Fruit fly (Drosophila melanogaster) whole organism, embryonic: ENCODE measurements around the gene vih.

Experiments used
- Ada2b ChIP-seq: fragments of 200-800 bp; sonication (Bioruptor generic); IDR thresholded peaks from 2 replicates; pipeline ENCODE4 v1.3.6; 2022; ENCODE audit warnings: missing biosample characterization, missing genetic modification characterization
- BEAF-32 ChIP-seq: fragments of 200-800 bp; sonication (Bioruptor generic); optimal IDR thresholded peaks from 3 replicates; lab custom pipeline; 2017; ENCODE audit warnings: missing biosample characterization, missing genetic modification characterization, mild to moderate bottlenecking, moderate library complexity, missing genetic modification reagents
- Bdp1 ChIP-seq: fragments of 200-800 bp; sonication (Bioruptor generic); optimal IDR thresholded peaks from 3 replicates; lab custom pipeline; 2016; ENCODE audit warnings: missing biosample characterization, missing genetic modification characterization
- CG10209 ChIP-seq: fragments of 200-800 bp; sonication (Bioruptor generic); optimal IDR thresholded peaks from 3 replicates; lab custom pipeline; 2017; ENCODE audit warnings: missing biosample characterization, mild to moderate bottlenecking, missing genetic modification characterization, missing genetic modification reagents
- CG10321 ChIP-seq: fragments of 200-800 bp; sonication (Bioruptor generic); IDR thresholded peaks from 2 replicates; pipeline ENCODE4 v1.3.6; 2022; ENCODE audit warnings: missing biosample characterization, missing genetic modification characterization
- CG11398 ChIP-seq: fragments of 200-800 bp; sonication (Bioruptor generic); optimal IDR thresholded peaks from 2 replicates; lab custom pipeline; 2016; ENCODE audit warnings: missing biosample characterization, missing genetic modification characterization
- CG12236 ChIP-seq: fragments of 200-800 bp; sonication (Bioruptor generic); optimal IDR thresholded peaks from 2 replicates; lab custom pipeline; 2016; ENCODE audit warnings: missing biosample characterization, missing genetic modification characterization
- CG12659 ChIP-seq: fragments of 200-800 bp; sonication (Bioruptor generic); optimal IDR thresholded peaks from 3 replicates; lab custom pipeline; 2017; ENCODE audit warnings: mild to moderate bottlenecking, missing biosample characterization, missing genetic modification reagents, missing genetic modification characterization
- CG12942 ChIP-seq: fragments of 200-800 bp; sonication (Bioruptor generic); optimal IDR thresholded peaks from 3 replicates; lab custom pipeline; 2016; ENCODE audit warnings: missing biosample characterization, missing genetic modification characterization
- CG16813 ChIP-seq: fragments of 200-800 bp; sonication (Bioruptor generic); IDR thresholded peaks from 3 replicates; pipeline ENCODE4 v1.3.6; 2022; ENCODE audit warnings: missing biosample characterization, missing genetic modification characterization; ENCODE audit not compliant: partially characterized antibody
- CG17186 ChIP-seq: fragments of 200-800 bp; sonication (Bioruptor generic); optimal IDR thresholded peaks from 3 replicates; lab custom pipeline; 2017; ENCODE audit warnings: missing biosample characterization, missing genetic modification reagents, missing genetic modification characterization
- CG17328 ChIP-seq: fragments of 200-800 bp; sonication (Bioruptor generic); IDR thresholded peaks from 2 replicates; pipeline ENCODE4 v1.3.6; 2022; ENCODE audit warnings: missing biosample characterization, missing genetic modification characterization
- CG17359 ChIP-seq: fragments of 200-800 bp; sonication (Bioruptor generic); optimal IDR thresholded peaks from 3 replicates; lab custom pipeline; 2018; ENCODE audit warnings: missing biosample characterization, mild to moderate bottlenecking, missing genetic modification characterization, moderate library complexity
- CG18599 ChIP-seq: fragments of 200-800 bp; sonication (Bioruptor generic); optimal IDR thresholded peaks from 3 replicates; lab custom pipeline; 2017; ENCODE audit warnings: missing biosample characterization, missing genetic modification characterization, mild to moderate bottlenecking, moderate library complexity, missing genetic modification reagents
- CG18619 ChIP-seq: fragments of 200-800 bp; sonication (Bioruptor generic); optimal IDR thresholded peaks from 3 replicates; lab custom pipeline; 2017; ENCODE audit warnings: missing biosample characterization, mild to moderate bottlenecking, missing genetic modification characterization
- CG2875 ChIP-seq: fragments of 200-800 bp; sonication (Bioruptor generic); optimal IDR thresholded peaks from 2 replicates; lab custom pipeline; 2017; ENCODE audit warnings: missing biosample characterization, mild to moderate bottlenecking, missing genetic modification characterization, missing genetic modification reagents
- CG2889 ChIP-seq: fragments of 200-800 bp; sonication (Bioruptor generic); IDR thresholded peaks from 3 replicates; pipeline ENCODE4 v1.3.6; 2022; ENCODE audit warnings: missing biosample characterization, missing genetic modification characterization
- CG30431 ChIP-seq: fragments of 200-800 bp; sonication (Bioruptor generic); optimal IDR thresholded peaks from 2 replicates; lab custom pipeline; 2017; ENCODE audit warnings: missing biosample characterization, missing genetic modification characterization
- CG3838 ChIP-seq: fragments of 200-800 bp; sonication (Bioruptor generic); optimal IDR thresholded peaks from 3 replicates; lab custom pipeline; 2016; ENCODE audit warnings: missing biosample characterization, missing genetic modification characterization
- CG4404 ChIP-seq: fragments of 200-800 bp; sonication (Bioruptor generic); IDR thresholded peaks from 2 replicates; pipeline ENCODE4 v1.3.6; 2022; ENCODE audit warnings: missing biosample characterization, missing genetic modification characterization
- CG4424 ChIP-seq: fragments of 200-800 bp; sonication (Bioruptor generic); optimal IDR thresholded peaks from 3 replicates; lab custom pipeline; 2016; ENCODE audit warnings: missing biosample characterization, missing genetic modification characterization
- CG4854 ChIP-seq: fragments of 200-800 bp; sonication (Bioruptor generic); optimal IDR thresholded peaks from 2 replicates; lab custom pipeline; 2016; ENCODE audit warnings: missing biosample characterization, missing genetic modification characterization, inconsistent platforms
- CG5245 ChIP-seq: fragments of 200-800 bp; sonication (Bioruptor generic); optimal IDR thresholded peaks from 3 replicates; lab custom pipeline; 2016; ENCODE audit warnings: missing biosample characterization, missing genetic modification characterization
- CG6813 ChIP-seq: fragments of 200-800 bp; sonication (Bioruptor generic); optimal IDR thresholded peaks from 2 replicates; lab custom pipeline; 2017; ENCODE audit warnings: missing biosample characterization, missing genetic modification characterization, mild to moderate bottlenecking, moderate library complexity, missing genetic modification reagents
- CG7556 ChIP-seq: fragments of 200-800 bp; sonication (Bioruptor generic); optimal IDR thresholded peaks from 2 replicates; lab custom pipeline; 2017; ENCODE audit warnings: missing biosample characterization, mild to moderate bottlenecking, missing genetic modification characterization
- CG8944 ChIP-seq: fragments of 200-800 bp; sonication (Bioruptor generic); optimal IDR thresholded peaks from 3 replicates; lab custom pipeline; 2016; ENCODE audit warnings: missing biosample characterization, missing genetic modification characterization
- CTCF ChIP-seq: fragments of 200-800 bp; sonication (Bioruptor generic); optimal IDR thresholded peaks from 2 replicates; lab custom pipeline; 2017; ENCODE audit warnings: missing biosample characterization, mild to moderate bottlenecking, missing genetic modification characterization, moderate library complexity
- CrebB ChIP-seq: fragments of 200-800 bp; sonication (Bioruptor generic); optimal IDR thresholded peaks from 3 replicates; lab custom pipeline; 2018; ENCODE audit warnings: missing biosample characterization, mild to moderate bottlenecking, missing genetic modification characterization
- GATAe ChIP-seq: fragments of 200-800 bp; sonication (Bioruptor generic); conservative IDR thresholded peaks from 2 replicates; pipeline ENCODE4 v1.3.6; 2022; ENCODE audit warnings: missing biosample characterization, missing genetic modification characterization
- HLH54F ChIP-seq: fragments of 200-800 bp; sonication (Bioruptor generic); optimal IDR thresholded peaks from 3 replicates; lab custom pipeline; 2016; ENCODE audit warnings: missing biosample characterization, missing genetic modification characterization
- Hmx ChIP-seq: fragments of 200-800 bp; sonication (Bioruptor generic); optimal IDR thresholded peaks from 2 replicates; lab custom pipeline; 2016; ENCODE audit warnings: missing biosample characterization, missing genetic modification characterization
- MTF-1 ChIP-seq: fragments of 200-800 bp; sonication (Bioruptor generic); optimal IDR thresholded peaks from 2 replicates; lab custom pipeline; 2018; ENCODE audit warnings: missing biosample characterization, mild to moderate bottlenecking, missing genetic modification characterization, borderline replicate concordance
- Opbp ChIP-seq: fragments of 200-800 bp; sonication (Bioruptor generic); IDR thresholded peaks from 3 replicates; pipeline ENCODE4 v1.3.6; 2022; ENCODE audit warnings: missing biosample characterization, missing genetic modification characterization; ENCODE audit not compliant: partially characterized antibody
- Six4 ChIP-seq: fragments of 200-800 bp; sonication (Bioruptor generic); optimal IDR thresholded peaks from 2 replicates; lab custom pipeline; 2016; ENCODE audit warnings: missing biosample characterization, missing genetic modification characterization
- Xrp1 ChIP-seq: fragments of 200-800 bp; sonication (Bioruptor generic); IDR thresholded peaks from 2 replicates; pipeline ENCODE4 v1.3.6; 2022; ENCODE audit warnings: missing biosample characterization, missing genetic modification characterization
- amos ChIP-seq: fragments of 200-800 bp; sonication (Bioruptor generic); IDR thresholded peaks from 2 replicates; pipeline ENCODE4 v1.3.6; 2022; ENCODE audit warnings: missing biosample characterization, missing genetic modification characterization; ENCODE audit not compliant: partially characterized antibody
- bowl ChIP-seq: fragments of 200-800 bp; sonication (Bioruptor generic); IDR thresholded peaks from 2 replicates; pipeline ENCODE4 v1.3.6; 2022; ENCODE audit warnings: missing biosample characterization, missing genetic modification characterization
- cg ChIP-seq: fragments of 200-800 bp; sonication (Bioruptor generic); optimal IDR thresholded peaks from 3 replicates; lab custom pipeline; 2019; ENCODE audit warnings: missing biosample characterization, mild to moderate bottlenecking, missing genetic modification characterization, moderate library complexity
- dm ChIP-seq: fragments of 200-800 bp; sonication (Bioruptor generic); optimal IDR thresholded peaks from 3 replicates; lab custom pipeline; 2016; ENCODE audit warnings: missing biosample characterization, missing genetic modification characterization
- dmrt11E ChIP-seq: fragments of 200-800 bp; sonication (Bioruptor generic); optimal IDR thresholded peaks from 3 replicates; lab custom pipeline; 2018; ENCODE audit warnings: missing biosample characterization, mild to moderate bottlenecking, missing genetic modification characterization, moderate library complexity
- dmrt99B ChIP-seq: fragments of 200-800 bp; sonication (Bioruptor generic); optimal IDR thresholded peaks from 2 replicates; lab custom pipeline; 2018; ENCODE audit warnings: missing biosample characterization, mild to moderate bottlenecking, missing genetic modification characterization, moderate library complexity
- ems ChIP-seq: fragments of 200-800 bp; sonication (Bioruptor generic); optimal IDR thresholded peaks from 3 replicates; lab custom pipeline; 2016; ENCODE audit warnings: missing biosample characterization, missing genetic modification characterization
- exex ChIP-seq: fragments of 200-800 bp; sonication (Bioruptor generic); optimal IDR thresholded peaks from 4 replicates; lab custom pipeline; 2018; ENCODE audit warnings: missing biosample characterization, mild to moderate bottlenecking, missing genetic modification characterization, moderate library complexity
- grn ChIP-seq: fragments of 200-800 bp; sonication (Bioruptor generic); optimal IDR thresholded peaks from 3 replicates; lab custom pipeline; 2017; ENCODE audit warnings: missing biosample characterization, missing genetic modification characterization
- jigr1 ChIP-seq: fragments of 200-800 bp; sonication (Bioruptor generic); IDR thresholded peaks from 3 replicates; pipeline ENCODE4 v1.3.6; 2022; ENCODE audit warnings: missing biosample characterization, missing genetic modification characterization
- jumu ChIP-seq: fragments of 200-800 bp; sonication (Bioruptor generic); optimal IDR thresholded peaks from 3 replicates; lab custom pipeline; 2016; ENCODE audit warnings: missing biosample characterization, missing genetic modification characterization
- nom ChIP-seq: fragments of 200-800 bp; sonication (Bioruptor generic); optimal IDR thresholded peaks from 2 replicates; lab custom pipeline; 2017; ENCODE audit warnings: missing biosample characterization, missing genetic modification characterization, mild to moderate bottlenecking, moderate library complexity, missing genetic modification reagents
- pfk ChIP-seq: fragments of 200-800 bp; sonication (Bioruptor generic); optimal IDR thresholded peaks from 2 replicates; lab custom pipeline; 2018; ENCODE audit warnings: missing biosample characterization, mild to moderate bottlenecking, missing genetic modification characterization, moderate library complexity
- rib ChIP-seq: fragments of 200-800 bp; sonication (Bioruptor generic); IDR thresholded peaks from 2 replicates; pipeline ENCODE4 v1.3.6; 2022; ENCODE audit warnings: missing biosample characterization, missing genetic modification characterization
- tll ChIP-seq, 2 experiments: fragments of 200-800 bp in 1 of 2; fragments of >200 bp in 1 of 2; sonication (Bioruptor generic) in 1 of 2; optimal IDR thresholded peaks; 2 replicates each; lab custom pipeline; 2017 to 2019; ENCODE audit warnings: missing biosample characterization in 2 of 2, missing genetic modification characterization in 2 of 2, mild to moderate bottlenecking in 1 of 2, moderate library complexity in 1 of 2
- trem ChIP-seq: fragments of 200-800 bp; optimal IDR thresholded peaks from 3 replicates; lab custom pipeline; 2019; ENCODE audit warnings: missing biosample characterization, mild to moderate bottlenecking, missing genetic modification characterization, moderate library complexity
- vvl ChIP-seq: fragments of 200-800 bp; sonication (Bioruptor generic); IDR thresholded peaks from 2 replicates; pipeline ENCODE4 v1.3.6; 2022; ENCODE audit warnings: missing biosample characterization, missing genetic modification characterization

Gene vih

dm6 chr3L:12530044-12530443, 26.0 kb downstream of the vih start, which contains the start of gene nst (continued):
- TF ChIP-seq CrebB (tag; lab: Kevin White, UChicago) = no peak
- peak; percentile 49; the same call in 1 of the 3 replicates for TF ChIP-seq Opbp (GFP tag; lab: Robert Waterston, UW)
- TF ChIP-seq CG8944 (GFP tag; lab: Kevin White, UChicago) = no peak
- no peak for TF ChIP-seq dmrt11E (tag; lab: Kevin White, UChicago)
- TF ChIP-seq CG2889 (GFP tag; lab: Robert Waterston, UW) = no peak
- peak; percentile 38; the same call in 1 of the 2 replicates for TF ChIP-seq amos (GFP tag; lab: Robert Waterston, UW)
- no peak for TF ChIP-seq bowl
- no peak for TF ChIP-seq Six4 (GFP tag; lab: Kevin White, UChicago)
- no peak for TF ChIP-seq jumu (GFP tag; lab: Kevin White, UChicago)
- no peak for TF ChIP-seq Ada2b
- TF ChIP-seq CG30431 = no peak
- no peak for TF ChIP-seq MTF-1 (GFP tag; lab: Kevin White, UChicago)
- no peak for TF ChIP-seq exex (tag; lab: Kevin White, UChicago)
- no peak for TF ChIP-seq cg (GFP tag; lab: Kevin White, UChicago)
- no peak for TF ChIP-seq CG11398 (GFP tag; lab: Kevin White, UChicago)
- TF ChIP-seq Bdp1 (GFP tag; lab: Kevin White, UChicago) = no peak
- no peak for TF ChIP-seq CG5245 (GFP tag; lab: Kevin White, UChicago)
- no peak for TF ChIP-seq rib
- no peak for TF ChIP-seq pfk
- TF ChIP-seq CG12659 (GFP tag; lab: Kevin White, UChicago) = peak; percentile 31
- TF ChIP-seq vvl (GFP tag; lab: Robert Waterston, UW) = no peak
- TF ChIP-seq CG6813 (GFP tag; lab: Kevin White, UChicago) = no peak
- TF ChIP-seq Xrp1 (GFP tag; lab: Robert Waterston, UW) = no peak
- no peak for TF ChIP-seq CG18599 (GFP tag; lab: Kevin White, UChicago)
- TF ChIP-seq CG2875 (GFP tag; lab: Kevin White, UChicago) = no peak
- TF ChIP-seq CG17186 (GFP tag; lab: Kevin White, UChicago) = peak; percentile 34
- no peak for TF ChIP-seq CG17359
- no peak for TF ChIP-seq CG4404
- TF ChIP-seq CG16813 (GFP tag; lab: Robert Waterston, UW) = no peak
- no peak for TF ChIP-seq tll (GFP tag; optimal IDR thresholded peaks at IDR 0.05; lab: Kevin White, UChicago)
- peak; percentile 29 for TF ChIP-seq CTCF (GFP tag; lab: Kevin White, UChicago)
- TF ChIP-seq CG12236 (GFP tag; lab: Kevin White, UChicago) = no peak
- no peak for TF ChIP-seq CG4854 (GFP tag; lab: Kevin White, UChicago)
- no peak for TF ChIP-seq CG3838 (GFP tag; lab: Kevin White, UChicago)
- no peak for TF ChIP-seq CG4424 (GFP tag; lab: Kevin White, UChicago)
- TF ChIP-seq BEAF-32 (GFP tag; lab: Kevin White, UChicago) = peak; percentile 24
- no peak for TF ChIP-seq jigr1 (GFP tag; lab: Robert Waterston, UW)
- peak; percentile 14 for TF ChIP-seq trem (tag; lab: Kevin White, UChicago)
- TF ChIP-seq CG7556 (GFP tag; lab: Kevin White, UChicago) = no peak
- no peak for TF ChIP-seq HLH54F (GFP tag; lab: Kevin White, UChicago)
- no peak for TF ChIP-seq CG10321 (GFP tag; lab: Robert Waterston, UW)
- TF ChIP-seq dm (GFP tag; lab: Kevin White, UChicago) = no peak
- TF ChIP-seq Hmx (GFP tag; lab: Kevin White, UChicago) = no peak
- TF ChIP-seq nom (GFP tag; lab: Kevin White, UChicago) = no peak
- no peak for TF ChIP-seq CG10209 (GFP tag; lab: Kevin White, UChicago)
- TF ChIP-seq CG18619 (GFP tag; lab: Kevin White, UChicago) = no peak
- TF ChIP-seq CG17328 (GFP tag; lab: Robert Waterston, UW) = no peak
- TF ChIP-seq grn (GFP tag; lab: Kevin White, UChicago) = no peak
- no peak for TF ChIP-seq ems (GFP tag; lab: Kevin White, UChicago)
- no peak for TF ChIP-seq dmrt99B (tag; lab: Kevin White, UChicago)
- no peak for TF ChIP-seq CG12942 (GFP tag; lab: Kevin White, UChicago)
- TF ChIP-seq GATAe = no peak
